Worm (Caenorhabditis elegans) whole organism, late embryonic: Measurements from ENCODE around the gene alg-4.
A peak's percentile ranks its signal among the peaks of the same experiment; 100 is the strongest.

ENCODE experiments used
- F13H6.1 ChIP-seq: sonication (generic microtip); optimal IDR thresholded peaks from 2 replicates; lab custom pipeline; 2016; ENCODE audit warnings: missing genetic modification characterization, missing compliant biosample characterization
- K02D7.2 ChIP-seq: sonication (generic microtip); optimal IDR thresholded peaks from 2 replicates; lab custom pipeline; 2017; ENCODE audit warnings: mild to moderate bottlenecking, missing genetic modification characterization, missing compliant biosample characterization
- K09A11.1 ChIP-seq: sonication (generic microtip); optimal IDR thresholded peaks from 2 replicates; lab custom pipeline; 2017; ENCODE audit warnings: antibody characterized with exemption, mild to moderate bottlenecking, missing genetic modification characterization, missing compliant biosample characterization; ENCODE audit not compliant: insufficient read depth
- T23F11.4 ChIP-seq: fragments of 200-800 bp; sonication (Bioruptor generic); optimal IDR thresholded peaks from 2 replicates; lab custom pipeline; 2018; ENCODE audit warnings: mild to moderate bottlenecking, missing genetic modification characterization, missing compliant biosample characterization
- Y22D7AL.16 ChIP-seq: sonication (generic microtip); optimal IDR thresholded peaks from 2 replicates; lab custom pipeline; 2016; ENCODE audit warnings: missing genetic modification characterization, missing compliant biosample characterization
- ceh-18 ChIP-seq: sonication (generic microtip); optimal IDR thresholded peaks from 2 replicates; lab custom pipeline; 2016; ENCODE audit warnings: missing genetic modification characterization, missing compliant biosample characterization
- ceh-19 ChIP-seq: fragments of 200-800 bp; sonication (Bioruptor generic); optimal IDR thresholded peaks from 2 replicates; lab custom pipeline; 2018; ENCODE audit warnings: mild to moderate bottlenecking, missing genetic modification characterization, missing compliant biosample characterization
- ceh-2 ChIP-seq: sonication (generic microtip); optimal IDR thresholded peaks from 2 replicates; lab custom pipeline; 2016; ENCODE audit warnings: missing genotype, missing genetic modification characterization, missing compliant biosample characterization
- ceh-30 ChIP-seq: fragments of 150-350 bp; optimal IDR thresholded peaks from 2 replicates; lab custom pipeline; 2014; ENCODE audit warnings: missing biosample characterization, missing genetic modification characterization
- ceh-34 ChIP-seq: sonication (generic microtip); optimal IDR thresholded peaks from 2 replicates; lab custom pipeline; 2016; ENCODE audit warnings: mild to moderate bottlenecking, missing genetic modification characterization, missing compliant biosample characterization
- ceh-48 ChIP-seq: sonication (generic microtip); optimal IDR thresholded peaks from 2 replicates; lab custom pipeline; 2016; ENCODE audit warnings: missing genetic modification characterization, inconsistent platforms, missing compliant biosample characterization
- ceh-9 ChIP-seq: sonication (generic microtip); optimal IDR thresholded peaks from 2 replicates; lab custom pipeline; 2016; ENCODE audit warnings: mild to moderate bottlenecking, missing genetic modification characterization, inconsistent platforms, missing compliant biosample characterization
- che-1 ChIP-seq: sonication (generic microtip); optimal IDR thresholded peaks from 2 replicates; lab custom pipeline; 2016; ENCODE audit warnings: mild to moderate bottlenecking, missing genetic modification characterization, missing compliant biosample characterization
- dve-1 ChIP-seq: sonication (generic microtip); optimal IDR thresholded peaks from 2 replicates; lab custom pipeline; 2017; ENCODE audit warnings: antibody characterized with exemption, mild to moderate bottlenecking, missing genetic modification characterization, missing compliant biosample characterization
- elt-2 ChIP-seq: sonication (generic microtip); optimal IDR thresholded peaks from 2 replicates; lab custom pipeline; 2016; ENCODE audit warnings: missing genetic modification reagents, missing genetic modification characterization, missing compliant biosample characterization
- elt-4 ChIP-seq: sonication (generic microtip); optimal IDR thresholded peaks from 2 replicates; lab custom pipeline; 2016; ENCODE audit warnings: missing genetic modification characterization, missing compliant biosample characterization
- ets-4 ChIP-seq: sonication (generic microtip); optimal IDR thresholded peaks from 2 replicates; lab custom pipeline; 2016; ENCODE audit warnings: missing genetic modification characterization, missing compliant biosample characterization
- eyg-1 ChIP-seq: sonication (generic microtip); optimal IDR thresholded peaks from 2 replicates; lab custom pipeline; 2016; ENCODE audit warnings: missing genotype, missing genetic modification characterization, missing compliant biosample characterization
- fax-1 ChIP-seq: sonication (generic microtip); optimal IDR thresholded peaks from 2 replicates; lab custom pipeline; 2016; ENCODE audit warnings: missing genotype, missing genetic modification characterization, missing compliant biosample characterization
- fkh-10 ChIP-seq: fragments of 150-350 bp; optimal IDR thresholded peaks from 2 replicates; lab custom pipeline; 2014; ENCODE audit warnings: missing biosample characterization, missing genetic modification reagents, missing genetic modification characterization
- hlh-8 ChIP-seq: sonication (generic microtip); optimal IDR thresholded peaks from 2 replicates; lab custom pipeline; 2016; ENCODE audit warnings: missing genotype, missing genetic modification characterization, missing compliant biosample characterization
- lim-6 ChIP-seq: sonication (generic microtip); optimal IDR thresholded peaks from 2 replicates; lab custom pipeline; 2016; ENCODE audit warnings: missing genetic modification characterization, missing compliant biosample characterization
- madf-2 ChIP-seq: sonication (generic microtip); optimal IDR thresholded peaks from 2 replicates; lab custom pipeline; 2017; ENCODE audit warnings: missing genetic modification characterization, missing compliant biosample characterization
- nfya-1 ChIP-seq: sonication (generic microtip); optimal IDR thresholded peaks from 2 replicates; lab custom pipeline; 2017; ENCODE audit warnings: missing genetic modification characterization, mild to moderate bottlenecking, missing compliant biosample characterization, antibody characterized with exemption, moderate library complexity
- nhr-11 ChIP-seq: fragments of 150-350 bp; optimal IDR thresholded peaks from 2 replicates; lab custom pipeline; 2014; ENCODE audit warnings: missing biosample characterization, missing genetic modification characterization
- odd-2 ChIP-seq: sonication (generic microtip); optimal IDR thresholded peaks from 2 replicates; lab custom pipeline; 2017; ENCODE audit warnings: antibody characterized with exemption, mild to moderate bottlenecking, missing genetic modification characterization, missing compliant biosample characterization
- pag-3 ChIP-seq: sonication (generic microtip); optimal IDR thresholded peaks from 2 replicates; lab custom pipeline; 2016; ENCODE audit warnings: missing compliant biosample characterization, missing genetic modification characterization, borderline replicate concordance
- pat-9 ChIP-seq: fragments of 200-800 bp; sonication (Bioruptor generic); optimal IDR thresholded peaks from 2 replicates; lab custom pipeline; 2018; ENCODE audit warnings: mild to moderate bottlenecking, missing genetic modification characterization, moderate library complexity, missing compliant biosample characterization
- pha-2 ChIP-seq: sonication (generic microtip); optimal IDR thresholded peaks from 2 replicates; lab custom pipeline; 2017; ENCODE audit warnings: mild to moderate bottlenecking, missing genetic modification characterization, missing compliant biosample characterization
- pqm-1 ChIP-seq: sonication (generic microtip); optimal IDR thresholded peaks from 2 replicates; lab custom pipeline; 2016; ENCODE audit warnings: missing genetic modification characterization, missing compliant biosample characterization
- rnt-1 ChIP-seq: sonication (generic microtip); optimal IDR thresholded peaks from 2 replicates; lab custom pipeline; 2016; ENCODE audit warnings: missing genetic modification characterization, missing compliant biosample characterization
- ttx-3 ChIP-seq: sonication (generic microtip); optimal IDR thresholded peaks from 2 replicates; lab custom pipeline; 2016; ENCODE audit warnings: missing genetic modification reagents, missing genetic modification characterization, missing compliant biosample characterization
- unc-3 ChIP-seq, 2 experiments: fragments of 200-800 bp in 1 of 2; sonication (Bioruptor generic) in 1 of 2; sonication (generic microtip) in 1 of 2; conservative IDR thresholded peaks in 1 of 2; optimal IDR thresholded peaks in 1 of 2; 2 replicates each; pipeline versions ENCODE4 v1.3.6 to Lab custom; 2016 to 2022; ENCODE audit warnings: missing compliant biosample characterization in 2 of 2, missing genetic modification characterization in 2 of 2, missing genetic modification reagents in 1 of 2
- unc-42 ChIP-seq: sonication (generic microtip); optimal IDR thresholded peaks from 2 replicates; lab custom pipeline; 2016; ENCODE audit warnings: missing genotype, missing genetic modification characterization, missing compliant biosample characterization
- unc-55 ChIP-seq: sonication (generic microtip); optimal IDR thresholded peaks from 2 replicates; lab custom pipeline; 2017; ENCODE audit warnings: missing biosample characterization, missing genetic modification reagents, missing genetic modification characterization
- unc-86 ChIP-seq: sonication (generic microtip); optimal IDR thresholded peaks from 2 replicates; lab custom pipeline; 2016; ENCODE audit warnings: missing genetic modification characterization, missing compliant biosample characterization
- ztf-16 ChIP-seq: sonication (generic microtip); optimal IDR thresholded peaks from 2 replicates; lab custom pipeline; 2017; ENCODE audit warnings: missing genetic modification characterization, missing compliant biosample characterization

The alg-4 gene

ce11 chrIII:9891324-9891723 is at the start of gene alg-4:
TSS of gene alg-4 (minus strand) at chrIII:9891424.
- TF ChIP-seq pha-2, result no peak
- no peak for TF ChIP-seq che-1 (tag; lab: Kevin White, UChicago)
- no peak for TF ChIP-seq F13H6.1 (tag; lab: Kevin White, UChicago)

ce11 chrIII:9932091-9932490 is 40.9 kb upstream of the alg-4 start, which contains the start of gene dec-7:
TSS of gene dec-7 (plus strand) at chrIII:9932398.
- no peak for TF ChIP-seq nfya-1 (tag; lab: Kevin White, UChicago)
- no peak for TF ChIP-seq ets-4 (tag; lab: Kevin White, UChicago)
- TF ChIP-seq ceh-30 (tag; lab: Kevin White, UChicago), result no peak

DNA sequence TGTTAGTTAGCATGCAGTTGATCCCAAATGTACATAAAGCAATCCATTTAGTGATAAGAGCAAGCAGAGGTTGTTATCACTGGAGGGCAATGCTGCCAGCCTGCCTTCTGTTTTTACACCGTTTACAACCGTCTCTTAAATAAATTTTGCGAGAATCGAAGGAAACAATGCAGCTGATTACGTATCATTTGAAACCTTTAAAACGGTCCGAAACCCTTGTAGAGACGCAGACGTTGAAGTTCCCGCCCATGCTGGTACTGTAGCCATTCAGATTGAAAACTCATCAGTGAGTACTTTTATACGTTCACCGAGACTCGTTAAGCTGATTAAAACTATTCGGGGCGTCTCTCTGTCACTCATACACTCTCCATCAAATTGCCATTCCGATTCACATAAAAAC is 39.2 kb upstream of the alg-4 start:
- TF ChIP-seq pat-9 (tag; lab: Kevin White, UChicago) (no peak), K02D7.2 (no peak), eyg-1 (tag; lab: Kevin White, UChicago) (no peak), ceh-30 (tag; lab: Kevin White, UChicago) (no peak), elt-2 (peak; percentile 86), ceh-48 (tag; lab: Kevin White, UChicago) (no peak), odd-2 (tag; lab: Kevin White, UChicago) (no peak), pqm-1 (peak; percentile 65)

DNA sequence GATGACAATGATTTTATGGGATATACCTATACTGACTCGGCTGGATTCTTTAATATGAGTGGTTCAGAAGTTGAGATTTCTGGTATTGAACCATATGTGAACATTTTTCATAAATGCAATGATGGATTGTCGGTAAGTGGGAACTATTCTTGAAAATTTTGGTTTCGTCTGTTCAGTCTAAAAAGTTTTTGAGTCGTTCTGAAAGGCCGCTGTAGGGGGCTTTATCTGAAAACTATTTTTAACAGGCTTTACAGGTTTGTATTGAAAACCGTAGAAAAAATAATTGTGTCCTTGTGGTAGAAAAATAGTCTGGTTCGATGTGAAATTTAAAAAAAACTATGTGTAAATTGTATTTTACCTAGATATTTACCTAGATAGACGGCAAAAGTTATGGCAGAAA is 38.3 kb upstream of the alg-4 start:
- no peak for TF ChIP-seq ceh-2 (tag; lab: Kevin White, UChicago)
- no peak for TF ChIP-seq hlh-8 (tag; lab: Kevin White, UChicago)
- no peak for TF ChIP-seq ceh-19
- no peak for TF ChIP-seq madf-2 (tag; lab: Kevin White, UChicago)
- no peak for TF ChIP-seq ceh-30 (tag; lab: Kevin White, UChicago)
- TF ChIP-seq nhr-11, result no peak
- no peak for TF ChIP-seq ztf-16 (tag; lab: Kevin White, UChicago)
- TF ChIP-seq dve-1, result no peak
- TF ChIP-seq ceh-9, result no peak
- TF ChIP-seq ttx-3, result no peak
- no peak for TF ChIP-seq pqm-1
- no peak for TF ChIP-seq unc-55
- TF ChIP-seq fkh-10 (GFP tag; lab: Kevin White, UChicago), result no peak
- TF ChIP-seq ceh-18, result no peak
- TF ChIP-seq rnt-1 (tag; lab: Kevin White, UChicago), result no peak
- no peak for TF ChIP-seq unc-42 (tag; lab: Kevin White, UChicago)

- TF ChIP-seq ceh-9 (no peak), pha-2 (no peak), T23F11.4 (GFP tag; lab: Kevin White, UChicago) (no peak), ceh-48 (tag; lab: Kevin White, UChicago) (no peak), elt-4 (no peak), K09A11.1 (no peak), unc-86 (no peak), ceh-34 (tag; lab: Kevin White, UChicago) (no peak), unc-3 (GFP tag; conservative IDR thresholded peaks at IDR 0.05; lab: Robert Waterston, UW) (no peak), unc-3 (tag; optimal IDR thresholded peaks at IDR 0.05; lab: Kevin White, UChicago) (no peak), madf-2 (tag; lab: Kevin White, UChicago) (no peak), pag-3 (no peak), elt-2 (no peak), ceh-19 (no peak), hlh-8 (tag; lab: Kevin White, UChicago) (no peak), fax-1 (tag; lab: Kevin White, UChicago) (no peak), Y22D7AL.16 (tag; lab: Kevin White, UChicago) (no peak), lim-6 (tag; lab: Kevin White, UChicago) (no peak)
Observed at ce11 chrIII:9928777-9929176, 37.6 kb upstream of the alg-4 start, which contains the start of gene ttr-1. TSS of gene ttr-1 (plus strand) at chrIII:9929077.
